Fruit fly (Drosophila melanogaster): Measurements from ENCODE around the gene G9a.
A peak's percentile ranks its signal among the peaks of the same experiment; 100 is the strongest.

DNA sequence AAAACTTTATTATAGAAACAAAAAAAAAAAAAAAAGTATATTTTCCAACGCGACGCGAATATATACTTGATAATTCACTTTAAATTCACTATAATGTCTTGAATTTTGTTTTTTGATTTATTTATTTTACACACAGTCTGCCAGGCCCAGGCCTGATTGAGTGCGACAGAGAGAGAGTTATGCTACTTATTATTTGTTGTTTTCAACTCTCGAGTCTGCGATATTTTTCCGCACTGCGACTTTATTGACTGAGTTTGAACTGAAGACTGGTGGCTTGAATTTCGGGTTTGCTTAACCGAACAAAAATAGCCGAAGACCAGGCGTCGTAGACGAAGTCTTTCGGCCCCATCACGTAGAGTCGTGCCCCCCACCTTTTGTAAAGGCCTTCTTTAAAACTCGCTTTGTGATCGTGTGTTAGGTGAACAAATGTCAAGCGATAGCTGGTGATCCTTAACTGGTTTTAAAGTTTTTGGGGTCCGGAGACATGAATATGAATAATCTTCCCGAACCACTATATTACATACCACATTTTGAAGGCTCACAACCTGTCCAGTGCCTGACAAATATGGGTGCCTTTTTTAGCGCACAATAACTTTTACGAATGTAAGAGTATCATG lies 18.1 kb downstream of the G9a start, which contains the start of gene CG13377:
- no peak for TF ChIP-seq CG13204 (GFP tag; optimal IDR thresholded peaks at IDR 0.05)
- peak; percentile 40 for TF ChIP-seq CG9948 (tag; optimal IDR thresholded peaks at IDR 0.05)
- peak; percentile 63 for TF ChIP-seq CG4496 (GFP tag; IDR thresholded peaks at IDR 0.05)
- TF ChIP-seq rn (GFP tag; IDR thresholded peaks at IDR 0.05) = no peak
- TF ChIP-seq CG15710 (tag; optimal IDR thresholded peaks at IDR 0.05) = peak; percentile 36
- no peak for TF ChIP-seq CG8159 (tag; optimal IDR thresholded peaks at IDR 0.05)
- peak; percentile 48; the same call in 1 of the 2 replicates for TF ChIP-seq CG32121 (GFP tag; IDR thresholded peaks at IDR 0.05)
- peak; percentile 36 for TF ChIP-seq EcR (GFP tag; optimal IDR thresholded peaks at IDR 0.05)
- TF ChIP-seq fd96Ca (GFP tag; IDR thresholded peaks at IDR 0.05) = no peak
- no peak for TF ChIP-seq Pif1B (GFP tag; optimal IDR thresholded peaks at IDR 0.05)
- TF ChIP-seq CG34367 (tag; optimal IDR thresholded peaks at IDR 0.05) = no peak
- TF ChIP-seq Ets98B (GFP tag; IDR thresholded peaks at IDR 0.05) = 0 out of 2 replicates have a peak, but pooled peaks have one; percentile 23
- TF ChIP-seq Pif1A (GFP tag; optimal IDR thresholded peaks at IDR 0.05) = peak; percentile 30
